Worm (Caenorhabditis elegans) whole organism, L2 larva: ENCODE results near the gene R08D7.5.

Experiments used
- C34F6.9 ChIP-seq: fragments of 150-350 bp; optimal IDR thresholded peaks from 2 replicates; lab custom pipeline; 2014; ENCODE audit warnings: missing biosample characterization, missing genetic modification characterization
- ama-1 ChIP-seq: fragments of 150-350 bp; optimal IDR thresholded peaks from 2 replicates; lab custom pipeline; 2018; ENCODE audit warnings: inconsistent platforms
- blmp-1 ChIP-seq: sonication (generic microtip); optimal IDR thresholded peaks from 2 replicates; lab custom pipeline; 2017; ENCODE audit warnings: missing genetic modification characterization, mild to moderate bottlenecking, missing compliant biosample characterization, antibody characterized with exemption, moderate library complexity; ENCODE audit not compliant: insufficient read depth
- ceh-82 ChIP-seq: fragments of 150-350 bp; optimal IDR thresholded peaks from 2 replicates; lab custom pipeline; 2014; ENCODE audit warnings: missing biosample characterization, missing genetic modification characterization
- lin-39 ChIP-seq: fragments of 150-350 bp; optimal IDR thresholded peaks from 2 replicates; lab custom pipeline; 2014; ENCODE audit warnings: missing biosample characterization, missing genetic modification reagents, missing genetic modification characterization
- lsy-2 ChIP-seq, 2 experiments: fragments of 150-350 bp in 1 of 2; sonication (generic microtip) in 1 of 2; optimal IDR thresholded peaks; 2 replicates each; lab custom pipeline; 2014 to 2017; ENCODE audit warnings: missing biosample characterization in 2 of 2, missing genetic modification characterization in 2 of 2
- mdl-1 ChIP-seq, 2 experiments: fragments of 150-350 bp in 1 of 2; sonication (generic microtip) in 1 of 2; optimal IDR thresholded peaks; 2 replicates each; lab custom pipeline; 2017; ENCODE audit warnings: missing biosample characterization in 2 of 2, missing genetic modification characterization in 2 of 2
- nhr-23 ChIP-seq: fragments of 150-350 bp; optimal IDR thresholded peaks from 2 replicates; lab custom pipeline; 2014; ENCODE audit warnings: missing biosample characterization, missing genetic modification reagents, missing genetic modification characterization
- nhr-25 ChIP-seq: fragments of 150-350 bp; sonication (generic microtip); optimal IDR thresholded peaks from 3 replicates; lab custom pipeline; 2014; ENCODE audit warnings: missing biosample characterization, missing genetic modification characterization
- nhr-6 ChIP-seq: fragments of 150-350 bp; optimal IDR thresholded peaks from 2 replicates; lab custom pipeline; 2014; ENCODE audit warnings: missing biosample characterization, missing genetic modification characterization
- nhr-77 ChIP-seq: fragments of 150-350 bp; optimal IDR thresholded peaks from 2 replicates; lab custom pipeline; 2014; ENCODE audit warnings: missing biosample characterization, missing genetic modification characterization
- snpc-4 ChIP-seq: fragments of 150-350 bp; optimal IDR thresholded peaks from 2 replicates; lab custom pipeline; 2014; ENCODE audit warnings: missing biosample characterization, missing genetic modification characterization
- unc-39 ChIP-seq: fragments of 150-350 bp; optimal IDR thresholded peaks from 2 replicates; lab custom pipeline; 2014; ENCODE audit warnings: missing biosample characterization, missing genetic modification characterization

- TF ChIP-seq nhr-77 (no peak), lin-39 (tag; lab: Kevin White, UChicago) (no peak), C34F6.9 (tag; lab: Kevin White, UChicago) (peak; percentile 10), ceh-82 (tag; lab: Kevin White, UChicago) (no peak), nhr-23 (no peak), blmp-1 (tag; lab: Kevin White, UChicago) (no peak), ama-1 (lab: Kevin White, UChicago) (no peak), nhr-25 (no peak), lsy-2 (tag; optimal IDR thresholded peaks at IDR 0.05; lab: Kevin White, UChicago) (no peak), snpc-4 (no peak), nhr-6 (tag; lab: Kevin White, UChicago) (no peak), mdl-1 (tag; optimal IDR thresholded peaks at IDR 0.05; lab: Kevin White, UChicago) (no peak), unc-39 (tag; lab: Kevin White, UChicago) (no peak)
Observed at ce11 chrIII:8973163-8973562, 763 bp upstream of the R08D7.5 start.
